Worm (Caenorhabditis elegans) whole organism, L2 larva: ENCODE results near the gene Y57G11C.1144.

ENCODE experiments used
- F13H6.1 ChIP-seq: sonication (generic microtip); optimal IDR thresholded peaks from 2 replicates; lab custom pipeline; 2016; ENCODE audit warnings: missing genetic modification characterization, missing compliant biosample characterization
- Y55F3AM.14 ChIP-seq: fragments of 200-800 bp; sonication (Bioruptor generic); optimal IDR thresholded peaks from 2 replicates; lab custom pipeline; 2018; ENCODE audit warnings: mild to moderate bottlenecking, missing genetic modification characterization, missing compliant biosample characterization
- ZK546.5 ChIP-seq: sonication (generic microtip); optimal IDR thresholded peaks from 2 replicates; lab custom pipeline; 2017; ENCODE audit warnings: missing biosample characterization, missing genetic modification characterization
- alr-1 ChIP-seq: fragments of 150-350 bp; optimal IDR thresholded peaks from 2 replicates; lab custom pipeline; 2014; ENCODE audit warnings: missing biosample characterization, missing genetic modification characterization
- ama-1 ChIP-seq: fragments of 150-350 bp; optimal IDR thresholded peaks from 2 replicates; lab custom pipeline; 2018; ENCODE audit warnings: inconsistent platforms
- blmp-1 ChIP-seq: sonication (generic microtip); optimal IDR thresholded peaks from 2 replicates; lab custom pipeline; 2017; ENCODE audit warnings: missing genetic modification characterization, mild to moderate bottlenecking, missing compliant biosample characterization, antibody characterized with exemption, moderate library complexity; ENCODE audit not compliant: insufficient read depth
- ceh-16 ChIP-seq: fragments of 150-350 bp; optimal IDR thresholded peaks from 2 replicates; lab custom pipeline; 2014; ENCODE audit warnings: missing biosample characterization, missing genetic modification characterization
- ceh-82 ChIP-seq: fragments of 150-350 bp; optimal IDR thresholded peaks from 2 replicates; lab custom pipeline; 2014; ENCODE audit warnings: missing biosample characterization, missing genetic modification characterization
- crh-2 ChIP-seq: sonication (generic microtip); optimal IDR thresholded peaks from 2 replicates; lab custom pipeline; 2017; ENCODE audit warnings: missing biosample characterization, missing genetic modification characterization
- dmd-4 ChIP-seq: sonication (generic microtip); optimal IDR thresholded peaks from 2 replicates; lab custom pipeline; 2017; ENCODE audit warnings: missing biosample characterization, missing genetic modification characterization
- elt-1 ChIP-seq: fragments of 150-350 bp; optimal IDR thresholded peaks from 2 replicates; lab custom pipeline; 2014; ENCODE audit warnings: missing biosample characterization, missing genetic modification characterization
- fos-1 ChIP-seq: fragments of 150-350 bp; optimal IDR thresholded peaks from 2 replicates; lab custom pipeline; 2014; ENCODE audit warnings: missing biosample characterization, missing genetic modification characterization
- gmeb-1 ChIP-seq: fragments of 150-350 bp; optimal IDR thresholded peaks from 2 replicates; lab custom pipeline; 2014; ENCODE audit warnings: missing biosample characterization, missing genetic modification characterization
- lin-11 ChIP-seq: fragments of 150-350 bp; sonication (generic microtip); optimal IDR thresholded peaks from 2 replicates; lab custom pipeline; 2014; ENCODE audit warnings: missing biosample characterization, missing genetic modification characterization, inconsistent platforms, mixed read lengths
- lin-39 ChIP-seq: fragments of 150-350 bp; optimal IDR thresholded peaks from 2 replicates; lab custom pipeline; 2014; ENCODE audit warnings: missing biosample characterization, missing genetic modification reagents, missing genetic modification characterization
- mbf-1 ChIP-seq: sonication (generic microtip); optimal IDR thresholded peaks from 2 replicates; lab custom pipeline; 2017; ENCODE audit warnings: missing biosample characterization, missing genetic modification characterization
- mdl-1 ChIP-seq, 2 experiments: fragments of 150-350 bp in 1 of 2; sonication (generic microtip) in 1 of 2; optimal IDR thresholded peaks; 2 replicates each; lab custom pipeline; 2017; ENCODE audit warnings: missing biosample characterization in 2 of 2, missing genetic modification characterization in 2 of 2
- nhr-12 ChIP-seq: fragments of 150-350 bp; optimal IDR thresholded peaks from 2 replicates; lab custom pipeline; 2014; ENCODE audit warnings: missing biosample characterization, missing genetic modification characterization
- nhr-129 ChIP-seq: fragments of 150-350 bp; optimal IDR thresholded peaks from 2 replicates; lab custom pipeline; 2014; ENCODE audit warnings: missing biosample characterization, missing genetic modification characterization
- nhr-21 ChIP-seq: fragments of 150-350 bp; optimal IDR thresholded peaks from 2 replicates; lab custom pipeline; 2014; ENCODE audit warnings: missing biosample characterization, missing genetic modification characterization
- nhr-23 ChIP-seq: fragments of 150-350 bp; optimal IDR thresholded peaks from 2 replicates; lab custom pipeline; 2014; ENCODE audit warnings: missing biosample characterization, missing genetic modification reagents, missing genetic modification characterization
- nhr-237 ChIP-seq: fragments of 150-350 bp; optimal IDR thresholded peaks from 2 replicates; lab custom pipeline; 2014; ENCODE audit warnings: missing biosample characterization, missing genetic modification characterization
- nhr-25 ChIP-seq: fragments of 150-350 bp; sonication (generic microtip); optimal IDR thresholded peaks from 3 replicates; lab custom pipeline; 2014; ENCODE audit warnings: missing biosample characterization, missing genetic modification characterization
- nhr-6 ChIP-seq: fragments of 150-350 bp; optimal IDR thresholded peaks from 2 replicates; lab custom pipeline; 2014; ENCODE audit warnings: missing biosample characterization, missing genetic modification characterization
- nhr-77 ChIP-seq: fragments of 150-350 bp; optimal IDR thresholded peaks from 2 replicates; lab custom pipeline; 2014; ENCODE audit warnings: missing biosample characterization, missing genetic modification characterization
- peb-1 ChIP-seq: fragments of 150-350 bp; optimal IDR thresholded peaks from 2 replicates; lab custom pipeline; 2014; ENCODE audit warnings: missing biosample characterization, missing genetic modification characterization
- sma-3 ChIP-seq: sonication (generic microtip); optimal IDR thresholded peaks from 2 replicates; lab custom pipeline; 2016; ENCODE audit warnings: missing genetic modification reagents, missing genetic modification characterization, missing compliant biosample characterization
- sma-9 ChIP-seq, 2 experiments: fragments of 150-350 bp in 1 of 2; sonication (generic microtip) in 1 of 2; optimal IDR thresholded peaks; 2 replicates each; lab custom pipeline; 2014 to 2016; ENCODE audit warnings: missing genetic modification characterization in 2 of 2, mild to moderate bottlenecking in 1 of 2, missing biosample characterization in 1 of 2, missing compliant biosample characterization in 1 of 2, missing genetic modification reagents in 1 of 2, moderate library complexity in 1 of 2
- snpc-4 ChIP-seq: fragments of 150-350 bp; optimal IDR thresholded peaks from 2 replicates; lab custom pipeline; 2014; ENCODE audit warnings: missing biosample characterization, missing genetic modification characterization
- unc-39 ChIP-seq: fragments of 150-350 bp; optimal IDR thresholded peaks from 2 replicates; lab custom pipeline; 2014; ENCODE audit warnings: missing biosample characterization, missing genetic modification characterization
- unc-62 ChIP-seq: fragments of 150-350 bp; optimal IDR thresholded peaks from 2 replicates; lab custom pipeline; 2014; ENCODE audit warnings: missing biosample characterization, missing genetic modification reagents, missing genetic modification characterization
- zag-1 ChIP-seq: fragments of 150-350 bp; optimal IDR thresholded peaks from 2 replicates; lab custom pipeline; 2014; ENCODE audit warnings: missing biosample characterization, missing genetic modification characterization
- ztf-4 ChIP-seq: fragments of 150-350 bp; optimal IDR thresholded peaks from 2 replicates; lab custom pipeline; 2014; ENCODE audit warnings: missing biosample characterization, missing genetic modification characterization

The Y57G11C.1144 gene

ce11 chrIV:14937017-14937416, at the start of gene Y57G11C.1144:
Gene Y57G11C.1144, plus strand, starts transcription at chrIV:14937317.
- no peak for TF ChIP-seq unc-39 (tag; lab: Kevin White, UChicago)

- TF ChIP-seq nhr-12 (tag; lab: Kevin White, UChicago) = no peak
- no peak for TF ChIP-seq ama-1 (lab: Kevin White, UChicago)
- TF ChIP-seq crh-2 (tag; lab: Kevin White, UChicago) = peak; percentile 20
- TF ChIP-seq sma-9 (GFP tag; optimal IDR thresholded peaks at IDR 0.05; lab: Kevin White, UChicago) = peak; percentile 7
- no peak for TF ChIP-seq sma-9 (tag; optimal IDR thresholded peaks at IDR 0.05; lab: Kevin White, UChicago)
- no peak for TF ChIP-seq ztf-4 (tag; lab: Kevin White, UChicago)
- no peak for TF ChIP-seq nhr-237
- TF ChIP-seq lin-11 (tag; lab: Kevin White, UChicago) = peak; percentile 5
- no peak for TF ChIP-seq Y55F3AM.14 (GFP tag; lab: Kevin White, UChicago)
- TF ChIP-seq nhr-129 (tag; lab: Kevin White, UChicago) = peak; percentile 31
- TF ChIP-seq ceh-16 (tag; lab: Kevin White, UChicago) = no peak
- no peak for TF ChIP-seq gmeb-1 (tag; lab: Kevin White, UChicago)
- peak; percentile 51 for TF ChIP-seq fos-1 (tag; lab: Kevin White, UChicago)
- TF ChIP-seq nhr-77 (tag; lab: Kevin White, UChicago) = no peak
- no peak for TF ChIP-seq F13H6.1
- TF ChIP-seq elt-1 (tag; lab: Kevin White, UChicago) = no peak
- TF ChIP-seq dmd-4 (tag; lab: Kevin White, UChicago) = no peak
- TF ChIP-seq nhr-6 (tag; lab: Kevin White, UChicago) = no peak
- TF ChIP-seq, all 48 proteins: peak for 5
Observed at ce11 chrIV:14888889-14889664, 48.0 kb upstream of the Y57G11C.1144 start.

ce11 chrIV:14890914-14891313, 46.2 kb upstream of the Y57G11C.1144 start:
- no peak for TF ChIP-seq zag-1 (tag; lab: Kevin White, UChicago)
- no peak for TF ChIP-seq nhr-21 (tag; lab: Kevin White, UChicago)
- no peak for TF ChIP-seq nhr-25
- TF ChIP-seq unc-62 (GFP tag; lab: Kevin White, UChicago) = no peak
- TF ChIP-seq sma-3 = no peak
- no peak for TF ChIP-seq elt-1 (tag; lab: Kevin White, UChicago)
- TF ChIP-seq blmp-1 (tag; lab: Kevin White, UChicago) = no peak
- no peak for TF ChIP-seq nhr-237
- TF ChIP-seq lin-11 (tag; lab: Kevin White, UChicago) = no peak
- TF ChIP-seq nhr-23 (tag; lab: Kevin White, UChicago) = no peak
- TF ChIP-seq snpc-4 (tag; lab: Kevin White, UChicago) = no peak
- no peak for TF ChIP-seq ztf-4 (tag; lab: Kevin White, UChicago)
- no peak for TF ChIP-seq mdl-1 (tag; optimal IDR thresholded peaks at IDR 0.05; lab: Kevin White, UChicago)

ce11 chrIV:14891996-14892395, 45.1 kb upstream of the Y57G11C.1144 start:
- TF ChIP-seq nhr-12 (tag; lab: Kevin White, UChicago) (no peak), nhr-6 (tag; lab: Kevin White, UChicago) (no peak), lin-39 (tag; lab: Kevin White, UChicago) (no peak), blmp-1 (tag; lab: Kevin White, UChicago) (no peak), crh-2 (tag; lab: Kevin White, UChicago) (no peak), ceh-82 (tag; lab: Kevin White, UChicago) (no peak), alr-1 (tag; lab: Kevin White, UChicago) (no peak), fos-1 (tag; lab: Kevin White, UChicago) (no peak), nhr-21 (tag; lab: Kevin White, UChicago) (no peak), peb-1 (tag; lab: Kevin White, UChicago) (no peak), ama-1 (lab: Kevin White, UChicago) (no peak)

- no peak for TF ChIP-seq ZK546.5 (tag; lab: Kevin White, UChicago)
- TF ChIP-seq peb-1 (tag; lab: Kevin White, UChicago) = no peak
- TF ChIP-seq mbf-1 (tag; lab: Kevin White, UChicago) = no peak
Observed at ce11 chrIV:14894339-14894738, 42.8 kb upstream of the Y57G11C.1144 start.
